Fruit fly (Drosophila melanogaster) whole organism, embryonic: Measurements from ENCODE around the gene Snmp2.
A peak's percentile ranks its signal among the peaks of the same experiment; 100 is the strongest.

Experiments used
- Adf1 ChIP-seq: fragments of 200-800 bp; sonication (Bioruptor generic); IDR thresholded peaks from 2 replicates; pipeline ENCODE4 v1.3.6; 2022; ENCODE audit warnings: missing biosample characterization, missing genetic modification characterization
- Aef1 ChIP-seq: fragments of 200-800 bp; sonication (Bioruptor generic); IDR thresholded peaks from 3 replicates; pipeline ENCODE4 v1.3.6; 2022; ENCODE audit warnings: missing biosample characterization, missing genetic modification characterization
- Asciz ChIP-seq: fragments of 200-800 bp; sonication (Bioruptor generic); optimal IDR thresholded peaks from 2 replicates; lab custom pipeline; 2017; ENCODE audit warnings: missing biosample characterization, mild to moderate bottlenecking, missing genetic modification characterization, missing genetic modification reagents
- Awh ChIP-seq: fragments of 200-800 bp; sonication (Bioruptor generic); IDR thresholded peaks from 2 replicates; pipeline ENCODE4, ENCODE4 v1.3.6; 2022; ENCODE audit warnings: missing biosample characterization, missing genetic modification characterization
- BtbVII ChIP-seq: fragments of 200-800 bp; sonication (Bioruptor generic); optimal IDR thresholded peaks from 3 replicates; lab custom pipeline; 2017; ENCODE audit warnings: missing biosample characterization, mild to moderate bottlenecking, missing genetic modification characterization
- CG10366 ChIP-seq: fragments of 200-800 bp; sonication (Bioruptor generic); IDR thresholded peaks from 2 replicates; pipeline ENCODE4 v1.3.6; 2022; ENCODE audit warnings: missing biosample characterization, missing genetic modification characterization
- CG11247 ChIP-seq: fragments of 200-800 bp; sonication (Bioruptor generic); IDR thresholded peaks from 2 replicates; pipeline ENCODE4 v1.3.6; 2022; ENCODE audit warnings: missing biosample characterization, missing genetic modification characterization
- CG11504 ChIP-seq: fragments of 200-800 bp; sonication (Bioruptor generic); optimal IDR thresholded peaks from 3 replicates; lab custom pipeline; 2019; ENCODE audit warnings: missing biosample characterization, mild to moderate bottlenecking, missing genetic modification characterization, moderate library complexity
- CG11696 ChIP-seq: fragments of 200-800 bp; sonication (Bioruptor generic); IDR thresholded peaks from 2 replicates; pipeline ENCODE4 v1.3.6; 2022; ENCODE audit warnings: missing biosample characterization, missing genetic modification characterization
- CG1233 ChIP-seq: fragments of 200-800 bp; sonication (Bioruptor generic); optimal IDR thresholded peaks from 4 replicates; lab custom pipeline; 2018; ENCODE audit warnings: missing biosample characterization, mild to moderate bottlenecking, missing genetic modification characterization
- CG12769 ChIP-seq: fragments of 200-800 bp; sonication (Bioruptor generic); optimal IDR thresholded peaks from 2 replicates; lab custom pipeline; 2019; ENCODE audit warnings: missing biosample characterization, mild to moderate bottlenecking, missing genetic modification characterization, moderate library complexity
- CG14050 ChIP-seq: fragments of 200-800 bp; sonication (Bioruptor generic); IDR thresholded peaks from 3 replicates; pipeline ENCODE4 v1.3.6; 2022; ENCODE audit warnings: missing biosample characterization, missing genetic modification characterization
- CG15601 ChIP-seq: fragments of 200-800 bp; sonication (Bioruptor generic); optimal IDR thresholded peaks from 3 replicates; lab custom pipeline; 2019; ENCODE audit warnings: missing biosample characterization, mild to moderate bottlenecking, missing genetic modification characterization, moderate library complexity
- CG3163 ChIP-seq: fragments of 200-800 bp; sonication (Bioruptor generic); optimal IDR thresholded peaks from 3 replicates; lab custom pipeline; 2016; ENCODE audit warnings: missing biosample characterization, missing genetic modification characterization
- CG32772 ChIP-seq: fragments of 200-800 bp; sonication (Bioruptor generic); IDR thresholded peaks from 2 replicates; pipeline ENCODE4 v1.3.6; 2022; ENCODE audit warnings: missing biosample characterization, missing genetic modification characterization
- CG4820 ChIP-seq: fragments of 200-800 bp; sonication (Bioruptor generic); optimal IDR thresholded peaks from 3 replicates; lab custom pipeline; 2016; ENCODE audit warnings: missing biosample characterization, missing genetic modification characterization
- CG4854 ChIP-seq: fragments of 200-800 bp; sonication (Bioruptor generic); optimal IDR thresholded peaks from 2 replicates; lab custom pipeline; 2016; ENCODE audit warnings: missing biosample characterization, missing genetic modification characterization, inconsistent platforms
- CG7372 ChIP-seq: fragments of 200-800 bp; sonication (Bioruptor generic); IDR thresholded peaks from 2 replicates; pipeline ENCODE4 v1.3.6; 2022; ENCODE audit warnings: missing biosample characterization, missing genetic modification characterization
- CG7928 ChIP-seq: fragments of 200-800 bp; sonication (Bioruptor generic); optimal IDR thresholded peaks from 2 replicates; lab custom pipeline; 2017; ENCODE audit warnings: missing biosample characterization, mild to moderate bottlenecking, missing genetic modification characterization
- CG8944 ChIP-seq: fragments of 200-800 bp; sonication (Bioruptor generic); optimal IDR thresholded peaks from 3 replicates; lab custom pipeline; 2016; ENCODE audit warnings: missing biosample characterization, missing genetic modification characterization
- CG9797 ChIP-seq: fragments of 200-800 bp; sonication (Bioruptor generic); optimal IDR thresholded peaks from 3 replicates; lab custom pipeline; 2018; ENCODE audit warnings: missing biosample characterization, mild to moderate bottlenecking, missing genetic modification characterization
- Camta ChIP-seq: fragments of 200-800 bp; sonication (Bioruptor generic); optimal IDR thresholded peaks from 2 replicates; lab custom pipeline; 2016; ENCODE audit warnings: missing biosample characterization, missing genetic modification characterization
- CoRest ChIP-seq: fragments of 200-800 bp; sonication (Bioruptor generic); optimal IDR thresholded peaks from 3 replicates; lab custom pipeline; 2018; ENCODE audit warnings: missing biosample characterization, mild to moderate bottlenecking, missing genetic modification characterization, moderate library complexity
- MTF-1 ChIP-seq: fragments of 200-800 bp; sonication (Bioruptor generic); optimal IDR thresholded peaks from 2 replicates; lab custom pipeline; 2018; ENCODE audit warnings: missing biosample characterization, mild to moderate bottlenecking, missing genetic modification characterization, borderline replicate concordance
- Med ChIP-seq: fragments of 200-800 bp; sonication (Bioruptor generic); peaks from one replicate; lab custom pipeline; 2016; ENCODE audit warnings: missing biosample characterization, missing genetic modification characterization, mild to moderate bottlenecking, inconsistent platforms, moderate library complexity
- Mrtf ChIP-seq: fragments of 200-800 bp; sonication (Bioruptor generic); IDR thresholded peaks from 3 replicates; pipeline ENCODE4 v1.3.6; 2022; ENCODE audit warnings: missing biosample characterization, missing genetic modification characterization
- Pdp1 ChIP-seq, 2 experiments: fragments of 200-800 bp; sonication (Bioruptor generic); optimal IDR thresholded peaks; 3 replicates each; lab custom pipeline; 2016; ENCODE audit warnings: missing biosample characterization in 2 of 2, missing genetic modification characterization in 2 of 2, mild to moderate bottlenecking in 1 of 2, moderate library complexity in 1 of 2
- Sox100B ChIP-seq: fragments of 200-800 bp; sonication (Bioruptor generic); optimal IDR thresholded peaks from 3 replicates; lab custom pipeline; 2018; ENCODE audit warnings: missing biosample characterization, mild to moderate bottlenecking, missing genetic modification characterization
- Trl ChIP-seq, 3 experiments: fragments of >200 bp in 2 of 3; fragments of 200-800 bp in 1 of 3; sonication (Bioruptor generic) in 1 of 3; optimal IDR thresholded peaks; 2 replicates in 1 of 3; 3 replicates in 2 of 3; lab custom pipeline; 2016 to 2017; ENCODE audit warnings: missing biosample characterization in 1 of 3, missing genetic modification characterization in 1 of 3
- ap ChIP-seq: fragments of 200-800 bp; sonication (Bioruptor generic); IDR thresholded peaks from 2 replicates; pipeline ENCODE4 v1.3.6; 2022; ENCODE audit warnings: missing biosample characterization, missing genetic modification characterization
- bbx ChIP-seq: fragments of 200-800 bp; sonication (Bioruptor generic); IDR thresholded peaks from 2 replicates; pipeline ENCODE4 v1.3.6; 2022; ENCODE audit warnings: missing biosample characterization, missing genetic modification characterization; ENCODE audit not compliant: partially characterized antibody
- dmrt99B ChIP-seq: fragments of 200-800 bp; sonication (Bioruptor generic); optimal IDR thresholded peaks from 2 replicates; lab custom pipeline; 2018; ENCODE audit warnings: missing biosample characterization, mild to moderate bottlenecking, missing genetic modification characterization, moderate library complexity
- esg ChIP-seq: fragments of 200-800 bp; sonication (Bioruptor generic); conservative IDR thresholded peaks from 2 replicates; pipeline ENCODE4 v1.3.6; 2022; ENCODE audit warnings: missing biosample characterization, missing genetic modification characterization
- gsb-n ChIP-seq: fragments of 200-800 bp; sonication (Bioruptor generic); optimal IDR thresholded peaks from 3 replicates; lab custom pipeline; 2018; ENCODE audit warnings: missing biosample characterization, mild to moderate bottlenecking, missing genetic modification characterization
- ham ChIP-seq: fragments of 200-800 bp; sonication (Bioruptor generic); IDR thresholded peaks from 2 replicates; pipeline ENCODE4 v1.3.6; 2022; ENCODE audit warnings: missing biosample characterization, missing genetic modification characterization
- jing ChIP-seq: fragments of 200-800 bp; sonication (Bioruptor generic); optimal IDR thresholded peaks from 2 replicates; lab custom pipeline; 2018; ENCODE audit warnings: missing biosample characterization, mild to moderate bottlenecking, missing genetic modification characterization
- kah ChIP-seq: fragments of 200-800 bp; sonication (Bioruptor generic); optimal IDR thresholded peaks from 2 replicates; lab custom pipeline; 2018; ENCODE audit warnings: missing biosample characterization, mild to moderate bottlenecking, missing genetic modification characterization
- nerfin-2 ChIP-seq: fragments of 200-800 bp; sonication (Bioruptor generic); IDR thresholded peaks from 2 replicates; pipeline ENCODE4 v1.3.6; 2022; ENCODE audit warnings: missing biosample characterization, missing genetic modification characterization; ENCODE audit not compliant: partially characterized antibody
- odd ChIP-seq: fragments of 200-800 bp; sonication (Bioruptor generic); optimal IDR thresholded peaks from 2 replicates; lab custom pipeline; 2017; ENCODE audit warnings: missing biosample characterization, mild to moderate bottlenecking, missing genetic modification characterization
- scrt ChIP-seq: fragments of 200-800 bp; sonication (Bioruptor generic); optimal IDR thresholded peaks from 2 replicates; lab custom pipeline; 2018; ENCODE audit warnings: missing biosample characterization, mild to moderate bottlenecking, missing genetic modification characterization, moderate library complexity
- sens ChIP-seq: fragments of 200-800 bp; sonication (Bioruptor generic); peaks from one replicate; lab custom pipeline; 2016; ENCODE audit warnings: missing biosample characterization, missing genetic modification characterization
- so ChIP-seq: fragments of 200-800 bp; sonication (Bioruptor generic); IDR thresholded peaks from 3 replicates; pipeline ENCODE4 v1.3.6; 2022; ENCODE audit warnings: missing biosample characterization, missing genetic modification characterization
- sqz ChIP-seq: fragments of 200-800 bp; sonication (Bioruptor generic); optimal IDR thresholded peaks from 3 replicates; lab custom pipeline; 2018; ENCODE audit warnings: missing biosample characterization, mild to moderate bottlenecking, missing genetic modification characterization
- sr ChIP-seq: fragments of 200-800 bp; sonication (Bioruptor generic); IDR thresholded peaks from 3 replicates; pipeline ENCODE4 v1.3.6; 2022; ENCODE audit warnings: missing biosample characterization, missing genetic modification characterization
- twi ChIP-seq: fragments of 200-800 bp; optimal IDR thresholded peaks from 2 replicates; lab custom pipeline; 2019; ENCODE audit warnings: missing biosample characterization, mild to moderate bottlenecking, missing genetic modification characterization, moderate library complexity
- unc-4 ChIP-seq: fragments of 200-800 bp; sonication (Bioruptor generic); IDR thresholded peaks from 2 replicates; pipeline ENCODE4 v1.3.6; 2022; ENCODE audit warnings: missing biosample characterization, missing genetic modification characterization; ENCODE audit not compliant: partially characterized antibody
- vvl ChIP-seq: fragments of 200-800 bp; sonication (Bioruptor generic); IDR thresholded peaks from 2 replicates; pipeline ENCODE4 v1.3.6; 2022; ENCODE audit warnings: missing biosample characterization, missing genetic modification characterization
- zfh2 ChIP-seq: fragments of 200-800 bp; sonication (Bioruptor generic); optimal IDR thresholded peaks from 2 replicates; lab custom pipeline; 2016; ENCODE audit warnings: missing biosample characterization, missing genetic modification characterization

Snmp2 gene

dm6 chr3L:7790224-7790623 is 47.4 kb upstream of the Snmp2 start (continued):
- TF ChIP-seq jing (GFP tag; lab: Kevin White, UChicago) (no peak), Med (GFP tag; lab: Kevin White, UChicago) (peak; percentile 39), CG8944 (GFP tag; lab: Kevin White, UChicago) (no peak), vvl (no peak), Mrtf (GFP tag; lab: Robert Waterston, UW) (no peak), Pdp1 (GFP tag; optimal IDR thresholded peaks at IDR 0.05; lab: Kevin White, UChicago) (peak in 1 of 2 experiments; percentile 22), CG15601 (no peak), CG9797 (no peak)

dm6 chr3L:7787788-7788406 is 45.1 kb upstream of the Snmp2 start:
- TF ChIP-seq odd (GFP tag; lab: Kevin White, UChicago) (no peak), sqz (GFP tag; lab: Kevin White, UChicago) (peak; percentile 71), Pdp1 (GFP tag; optimal IDR thresholded peaks at IDR 0.05; lab: Kevin White, UChicago) (peak in 1 of 2 experiments; percentile 67), nerfin-2 (GFP tag; lab: Robert Waterston, UW) (no peak), CG11504 (tag; lab: Kevin White, UChicago) (peak; percentile 13), kah (GFP tag; lab: Kevin White, UChicago) (no peak), Adf1 (peak; percentile 59; the same call in 1 of the 2 replicates), CG3163 (peak; percentile 88), Trl (optimal IDR thresholded peaks at IDR 0.05; lab: Kevin White, UChicago) (peak; percentile 46 to 65), Trl (GFP tag; optimal IDR thresholded peaks at IDR 0.05; lab: Kevin White, UChicago) (no peak), zfh2 (no peak), Med (GFP tag; lab: Kevin White, UChicago) (peak; percentile 59), gsb-n (no peak), CG1233 (GFP tag; lab: Kevin White, UChicago) (no peak), Aef1 (GFP tag; lab: Robert Waterston, UW) (no peak), Asciz (no peak), scrt (GFP tag; lab: Kevin White, UChicago) (peak; percentile 76), CG11696 (no peak)

dm6 chr3L:7786989-7787388 is 44.1 kb upstream of the Snmp2 start:
- TF ChIP-seq Awh (GFP tag; lab: Robert Waterston, UW) = no peak
- TF ChIP-seq BtbVII (GFP tag; lab: Kevin White, UChicago) = no peak
- no peak for TF ChIP-seq CG4854 (GFP tag; lab: Kevin White, UChicago)
- no peak for TF ChIP-seq CoRest (tag; lab: Kevin White, UChicago)
- peak; percentile 18 for TF ChIP-seq twi (tag; lab: Kevin White, UChicago)
- no peak for TF ChIP-seq CG7372 (GFP tag; lab: Robert Waterston, UW)
- TF ChIP-seq CG12769 (tag; lab: Kevin White, UChicago) = peak; percentile 52
- no peak for TF ChIP-seq MTF-1 (GFP tag; lab: Kevin White, UChicago)
- no peak for TF ChIP-seq esg (GFP tag; lab: Robert Waterston, UW)
- no peak for TF ChIP-seq CG32772
- TF ChIP-seq CG3163 = no peak
- TF ChIP-seq Camta (GFP tag; lab: Kevin White, UChicago) = no peak
- TF ChIP-seq CG14050 = no peak
- TF ChIP-seq CG4820 (GFP tag; lab: Kevin White, UChicago) = no peak
- TF ChIP-seq bbx (GFP tag; lab: Robert Waterston, UW) = no peak
- no peak for TF ChIP-seq CG10366
- TF ChIP-seq dmrt99B (tag; lab: Kevin White, UChicago) = no peak
- 0 out of 3 replicates have a peak, but pooled peaks have one; percentile 60 for TF ChIP-seq so (GFP tag; lab: Robert Waterston, UW)
- peak; percentile 44 for TF ChIP-seq Med (GFP tag; lab: Kevin White, UChicago)
- no peak for TF ChIP-seq ham (GFP tag; lab: Robert Waterston, UW)
- TF ChIP-seq sens = peak; percentile 14
- 0 out of 2 replicates have a peak, but pooled peaks have one; percentile 15 for TF ChIP-seq CG11247
- TF ChIP-seq unc-4 (GFP tag; lab: Robert Waterston, UW) = no peak
- no peak for TF ChIP-seq ap (GFP tag; lab: Robert Waterston, UW)
- TF ChIP-seq sr (GFP tag; lab: Robert Waterston, UW) = peak; percentile 55; the same call in 1 of the 3 replicates
- no peak for TF ChIP-seq Sox100B (GFP tag; lab: Kevin White, UChicago)
- no peak for TF ChIP-seq CG7928 (GFP tag; lab: Kevin White, UChicago)
- TF ChIP-seq, all 482 proteins: peak for 7
